Worm (Caenorhabditis elegans): ENCODE results near the gene pqn-41.

DNA sequence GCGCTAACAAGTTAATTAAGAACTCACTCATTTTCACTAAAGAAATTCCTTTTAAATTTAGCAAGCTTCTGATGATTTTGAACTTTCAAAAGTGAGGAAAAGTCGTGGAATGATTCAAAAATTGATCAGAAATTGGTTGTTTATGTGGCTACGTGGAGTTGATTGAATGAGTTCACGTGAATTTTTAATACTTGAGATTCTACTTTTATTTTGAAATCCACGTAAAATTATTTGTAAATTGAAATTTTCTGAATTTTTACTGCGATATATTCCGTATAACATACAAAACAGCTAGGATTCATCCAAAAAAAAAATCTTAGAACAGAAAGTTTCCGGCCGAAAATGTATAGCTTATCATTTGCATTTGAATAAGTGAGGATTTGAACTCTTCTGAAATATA, 64.0 kb downstream of the pqn-41 start, which contains the start of gene moa-1:
- TF ChIP-seq him-1 (tag; optimal IDR thresholded peaks at IDR 0.05) (no peak), W03F9.2 (tag; optimal IDR thresholded peaks at IDR 0.05) (no peak)
